Fruit fly (Drosophila melanogaster): ENCODE results near the gene Cpr78Cc.
A peak's percentile ranks its signal among the peaks of the same experiment; 100 is the strongest.

Gene Cpr78Cc

dm6 chr3L:21304400-21304799 lies 4.0 kb downstream of the Cpr78Cc start, which contains the start of the genes CG11309 and CG7632 (continued):
- peak; percentile 99 for TF ChIP-seq CG30403 (GFP tag; optimal IDR thresholded peaks at IDR 0.05)
- peak; percentile 96 for TF ChIP-seq CG3838 (GFP tag; optimal IDR thresholded peaks at IDR 0.05)
- TF ChIP-seq dpn (GFP tag; optimal IDR thresholded peaks at IDR 0.05) = peak; percentile 98 to 99
- peak; percentile 96 for TF ChIP-seq esg (GFP tag; conservative IDR thresholded peaks at IDR 0.05)
- TF ChIP-seq Dbx (GFP tag; IDR thresholded peaks at IDR 0.05) = peak; percentile 98
- peak; percentile 83 for TF ChIP-seq CG4730 (GFP tag; IDR thresholded peaks at IDR 0.05)
- peak; percentile 98 for TF ChIP-seq sim (GFP tag; IDR thresholded peaks at IDR 0.05)
- TF ChIP-seq CG13296 (GFP tag; optimal IDR thresholded peaks at IDR 0.05) = peak; percentile 100
- peak; percentile 97 for TF ChIP-seq Ada2b (GFP tag; IDR thresholded peaks at IDR 0.05)
- peak; percentile 98 for TF ChIP-seq Pdp1 (GFP tag; optimal IDR thresholded peaks at IDR 0.05)
- TF ChIP-seq CG1832 (GFP tag; optimal IDR thresholded peaks at IDR 0.05) = no peak
- TF ChIP-seq CG8765 (GFP tag; IDR thresholded peaks at IDR 0.05) = peak; percentile 94
- TF ChIP-seq CG15696 (tag; optimal IDR thresholded peaks at IDR 0.05) = peak; percentile 99
- peak; percentile 97 for TF ChIP-seq disco-r (GFP tag; optimal IDR thresholded peaks at IDR 0.05)
- TF ChIP-seq Aef1 (GFP tag; IDR thresholded peaks at IDR 0.05) = peak; percentile 94
- peak; percentile 94 for TF ChIP-seq CG5180 (GFP tag; optimal IDR thresholded peaks at IDR 0.05)
- peak; percentile 99 for TF ChIP-seq sqz (GFP tag; optimal IDR thresholded peaks at IDR 0.05)
- peak; percentile 84 for TF ChIP-seq Poxn (GFP tag; IDR thresholded peaks at IDR 0.05)
- TF ChIP-seq wek (GFP tag; optimal IDR thresholded peaks at IDR 0.05) = peak; percentile 98
- peak; percentile 98 for TF ChIP-seq CG11504 (tag; optimal IDR thresholded peaks at IDR 0.05)
- TF ChIP-seq CG31224 (GFP tag; IDR thresholded peaks at IDR 0.05) = peak; percentile 95
- TF ChIP-seq CG6813 (GFP tag; optimal IDR thresholded peaks at IDR 0.05) = peak; percentile 99
- peak; percentile 100 for TF ChIP-seq CG12769 (tag; optimal IDR thresholded peaks at IDR 0.05)
- no peak for TF ChIP-seq Hr39 (optimal IDR thresholded peaks at IDR 0.05)
- peak; percentile 99 for TF ChIP-seq CG14710 (tag; optimal IDR thresholded peaks at IDR 0.05)
- TF ChIP-seq CG2120 (GFP tag; optimal IDR thresholded peaks at IDR 0.05) = peak; percentile 99
- peak; percentile 99 for TF ChIP-seq CG7839 (tag; optimal IDR thresholded peaks at IDR 0.05)
- TF ChIP-seq chm (GFP tag; IDR thresholded peaks at IDR 0.05) = peak; percentile 100
- TF ChIP-seq CG4424 (GFP tag; optimal IDR thresholded peaks at IDR 0.05) = peak; percentile 99

dm6 chr3L:21317416-21318259 lies 17.3 kb downstream of the Cpr78Cc start, which contains the start of gene Pc:
TSS of gene Pc (minus strand) at chr3L:21318020.
- TF ChIP-seq CG15011 (GFP tag; optimal IDR thresholded peaks at IDR 0.05) (no peak), btn (GFP tag; optimal IDR thresholded peaks at IDR 0.05) (no peak), CG14050 (GFP tag; IDR thresholded peaks at IDR 0.05) (no peak), Bdp1 (GFP tag; optimal IDR thresholded peaks at IDR 0.05) (no peak), hb (GFP tag; IDR thresholded peaks at IDR 0.05; ENCODE audit: partially characterized antibody) (peak; percentile 82; the same call in 2 of the 3 replicates), CG33557 (GFP tag; optimal IDR thresholded peaks at IDR 0.05) (no peak), CG11504 (tag; optimal IDR thresholded peaks at IDR 0.05) (peak; percentile 56), org-1 (GFP tag; optimal IDR thresholded peaks at IDR 0.05) (no peak), jigr1 (GFP tag; IDR thresholded peaks at IDR 0.05) (no peak; the same call in 2 of the 3 replicates), fru (optimal IDR thresholded peaks at IDR 0.05) (no peak), CG11093 (GFP tag; IDR thresholded peaks at IDR 0.05) (no peak), CG1233 (GFP tag; optimal IDR thresholded peaks at IDR 0.05) (no peak), CG6683 (GFP tag; optimal IDR thresholded peaks at IDR 0.05) (no peak), seq (GFP tag; IDR thresholded peaks at IDR 0.05) (no peak; the same call in 1 of the 2 replicates), CG11695 (GFP tag; IDR thresholded peaks at IDR 0.05) (no peak), lov (optimal IDR thresholded peaks at IDR 0.05) (no peak), lov (GFP tag; IDR thresholded peaks at IDR 0.05) (no peak), CG30020 (tag; optimal IDR thresholded peaks at IDR 0.05) (peak; percentile 82), Hmx (GFP tag; optimal IDR thresholded peaks at IDR 0.05) (no peak), slou (GFP tag; optimal IDR thresholded peaks at IDR 0.05) (no peak), CG13296 (GFP tag; optimal IDR thresholded peaks at IDR 0.05) (no peak), Hey (tag; optimal IDR thresholded peaks at IDR 0.05) (no peak), CG7372 (GFP tag; IDR thresholded peaks at IDR 0.05) (no peak), bigmax (GFP tag; optimal IDR thresholded peaks at IDR 0.05) (no peak)
